Worm (Caenorhabditis elegans): ENCODE results near the gene T05A8.8.

ce11 chrII:2770788-2771187 lies 34.3 kb downstream of the T05A8.8 start, which contains the start of gene fbxb-105:
- TF ChIP-seq egl-27 (tag; optimal IDR thresholded peaks at IDR 0.05) (no peak), nhr-11 (tag; optimal IDR thresholded peaks at IDR 0.05) (no peak), ceh-16 (tag; optimal IDR thresholded peaks at IDR 0.05) (no peak), ama-1 (optimal IDR thresholded peaks at IDR 0.05) (no peak), nhr-23 (tag; optimal IDR thresholded peaks at IDR 0.05) (no peak), ceh-82 (tag; optimal IDR thresholded peaks at IDR 0.05) (no peak), unc-62 (GFP tag; optimal IDR thresholded peaks at IDR 0.05) (no peak), blmp-1 (tag; optimal IDR thresholded peaks at IDR 0.05; ENCODE audit: insufficient read depth) (no peak), elt-3 (tag; optimal IDR thresholded peaks at IDR 0.05) (no peak)

Data from whole organism, L2 larva.